Worm (Caenorhabditis elegans): Measurements from ENCODE around the gene stdh-4.
"Not testable (repeated sequence)": the region's sequence is repeated elsewhere in the genome, so short reads cannot be mapped to it uniquely, and the experiment has no call there.

stdh-4 gene

ce11 chrV:8520846-8521553 is 28.1 kb upstream of the stdh-4 start, which contains the start of the genes F45F2.11 and otpl-7:
Gene F45F2.11 (minus strand): TSS chrV:8520896.
Gene otpl-7 (plus strand): TSS chrV:8521503.
- TF ChIP-seq blmp-1 (tag; optimal IDR thresholded peaks at IDR 0.05) (no peak), M03D4.4 (tag; optimal IDR thresholded peaks at IDR 0.05) (no peak), unc-39 (tag; optimal IDR thresholded peaks at IDR 0.05) (no peak)

- no peak for TF ChIP-seq nhr-12 (tag; optimal IDR thresholded peaks at IDR 0.05)
- no peak for TF ChIP-seq lsy-2 (tag; optimal IDR thresholded peaks at IDR 0.05)
- TF ChIP-seq nhr-76 (tag; optimal IDR thresholded peaks at IDR 0.05): no peak
- no peak for TF ChIP-seq mep-1 (tag; optimal IDR thresholded peaks at IDR 0.05)
- TF ChIP-seq sptf-1 (tag; optimal IDR thresholded peaks at IDR 0.05): no peak
- TF ChIP-seq lin-32 (GFP tag; optimal IDR thresholded peaks at IDR 0.05): no peak
- no peak for TF ChIP-seq sem-2 (GFP tag; optimal IDR thresholded peaks at IDR 0.05)
- TF ChIP-seq M03D4.4 (tag; optimal IDR thresholded peaks at IDR 0.05): no peak
- TF ChIP-seq nhr-2 (tag; optimal IDR thresholded peaks at IDR 0.05): no peak
- TF ChIP-seq bed-3 (GFP tag; optimal IDR thresholded peaks at IDR 0.05): no peak
- no peak for TF ChIP-seq elt-3 (tag; optimal IDR thresholded peaks at IDR 0.05)
- TF ChIP-seq zip-8 (tag; optimal IDR thresholded peaks at IDR 0.05): no peak
- TF ChIP-seq unc-120 (tag; optimal IDR thresholded peaks at IDR 0.05; ENCODE audit: poor library complexity, severe bottlenecking): no peak
- no peak for TF ChIP-seq unc-62 (GFP tag; optimal IDR thresholded peaks at IDR 0.05)
- TF ChIP-seq ces-1 (GFP tag; optimal IDR thresholded peaks at IDR 0.05): no peak
Observed at ce11 chrV:8525774-8526173, 23.3 kb upstream of the stdh-4 start, which contains the start of gene otpl-6. Gene otpl-6 (plus strand): TSS chrV:8526074.

DNA sequence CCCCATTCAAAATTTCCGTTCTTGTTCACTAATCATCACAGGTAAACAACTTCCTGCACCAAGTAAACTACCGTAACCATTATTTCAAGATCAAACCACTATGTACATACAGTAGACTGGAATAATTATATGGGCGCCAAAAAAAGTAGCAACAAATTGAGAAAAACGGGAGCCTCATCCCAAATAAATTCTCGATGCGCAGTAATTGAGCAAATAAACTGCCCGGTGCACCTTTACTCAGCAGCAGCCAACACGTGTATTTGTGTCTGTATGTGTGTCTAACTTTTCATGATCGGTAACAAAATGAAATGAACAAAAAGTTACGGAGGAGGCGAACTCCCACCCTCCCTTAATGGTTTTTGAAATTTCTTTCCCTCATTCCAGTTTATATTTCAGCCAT is 19.9 kb upstream of the stdh-4 start, which contains the start of gene otpl-5:
Gene otpl-5, plus strand, starts transcription at position 301 of the 400 bp plus-strand sequence.
- TF ChIP-seq nhr-76 (tag; optimal IDR thresholded peaks at IDR 0.05) (no peak), elt-3 (tag; optimal IDR thresholded peaks at IDR 0.05) (no peak), snpc-4 (tag; optimal IDR thresholded peaks at IDR 0.05) (no peak), nhr-237 (tag; optimal IDR thresholded peaks at IDR 0.05) (no peak), pha-4 (tag; optimal IDR thresholded peaks at IDR 0.05) (no peak), flh-1 (GFP tag; optimal IDR thresholded peaks at IDR 0.05) (no peak), bed-3 (GFP tag; optimal IDR thresholded peaks at IDR 0.05) (no peak), ceh-83 (GFP tag; optimal IDR thresholded peaks at IDR 0.05) (no peak), sem-2 (GFP tag; optimal IDR thresholded peaks at IDR 0.05) (no peak), nhr-12 (tag; optimal IDR thresholded peaks at IDR 0.05) (no peak), elt-1 (tag; optimal IDR thresholded peaks at IDR 0.05; ENCODE audit: borderline replicate concordance, insufficient read depth) (no peak), lin-32 (GFP tag; optimal IDR thresholded peaks at IDR 0.05) (no peak), nhr-2 (tag; optimal IDR thresholded peaks at IDR 0.05) (no peak), ceh-39 (tag; optimal IDR thresholded peaks at IDR 0.05) (no peak), zip-8 (tag; optimal IDR thresholded peaks at IDR 0.05) (no peak), unc-120 (tag; optimal IDR thresholded peaks at IDR 0.05; ENCODE audit: poor library complexity, severe bottlenecking) (no peak), nhr-28 (tag; optimal IDR thresholded peaks at IDR 0.05) (no peak), drap-1 (GFP tag; optimal IDR thresholded peaks at IDR 0.05) (no peak), M03D4.4 (tag; optimal IDR thresholded peaks at IDR 0.05) (no peak), ces-1 (GFP tag; optimal IDR thresholded peaks at IDR 0.05) (no peak)

DNA sequence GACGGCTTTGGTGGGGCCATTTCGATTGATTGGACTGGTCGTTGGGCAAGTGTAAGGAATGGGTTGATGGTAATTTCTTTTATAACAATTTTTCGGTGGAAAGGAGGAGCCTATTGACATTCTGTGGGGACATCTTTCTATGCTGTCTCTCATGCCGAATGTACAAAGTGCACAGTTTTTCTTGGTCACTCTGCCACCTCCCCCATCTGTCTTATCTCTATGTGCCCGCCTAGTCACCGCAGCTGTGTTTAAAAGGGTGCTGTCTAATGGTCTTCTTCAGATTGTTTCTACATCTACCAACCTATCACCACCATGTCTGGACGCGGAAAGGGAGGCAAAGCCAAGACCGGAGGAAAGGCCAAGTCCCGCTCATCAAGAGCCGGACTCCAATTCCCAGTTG is 16.0 kb upstream of the stdh-4 start, which contains the start of the genes his-8 and his-7:
Gene his-8, minus strand, starts transcription at position 20 of the 400 bp plus-strand sequence.
Gene his-7, plus strand, starts transcription at position 313 of the 400 bp plus-strand sequence.
- TF ChIP-seq ceh-39 (tag; optimal IDR thresholded peaks at IDR 0.05); tbx-8 (GFP tag; optimal IDR thresholded peaks at IDR 0.05); unc-120 (tag; optimal IDR thresholded peaks at IDR 0.05; ENCODE audit: poor library complexity, severe bottlenecking): not testable (repeated sequence)

DNA sequence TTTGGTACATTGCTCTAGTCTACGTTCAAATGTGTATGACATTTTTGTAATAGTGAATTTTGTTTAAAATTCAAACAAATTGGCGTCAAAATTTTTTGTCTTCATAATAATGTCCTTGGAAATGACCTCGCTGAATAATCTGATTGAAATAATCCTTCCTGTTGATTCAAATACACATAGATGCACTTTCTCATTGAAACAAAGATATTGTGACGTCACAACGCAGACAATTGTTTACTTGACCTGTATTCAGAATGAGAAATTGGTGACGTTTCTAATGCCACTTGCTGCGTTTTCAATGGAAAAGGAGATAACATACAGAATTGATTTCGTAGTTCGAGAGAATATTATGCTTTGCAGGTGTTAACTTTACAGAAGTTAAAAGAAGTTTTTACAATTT is 15.2 kb upstream of the stdh-4 start:
- peak; percentile 70 for TF ChIP-seq zip-8 (tag; optimal IDR thresholded peaks at IDR 0.05)
- no peak for TF ChIP-seq ceh-83 (GFP tag; optimal IDR thresholded peaks at IDR 0.05)
